Worm (Caenorhabditis elegans) whole organism, young adult: ENCODE measurements around the gene pck-3.
A peak's percentile ranks its signal among the peaks of the same experiment; 100 is the strongest.

Source experiments
- C06A6.2 ChIP-seq: fragments of 200-800 bp; sonication (Bioruptor generic); conservative IDR thresholded peaks from 2 replicates; pipeline ENCODE4 v1.3.6; 2022; ENCODE audit warnings: missing genetic modification characterization, missing compliant biosample characterization
- F57A8.1 ChIP-seq: fragments of 200-800 bp; sonication (Bioruptor generic); optimal IDR thresholded peaks from 2 replicates; lab custom pipeline; 2018; ENCODE audit warnings: mild to moderate bottlenecking, missing genetic modification characterization, moderate library complexity, missing compliant biosample characterization
- F57C9.4 ChIP-seq: sonication (generic microtip); optimal IDR thresholded peaks from 2 replicates; lab custom pipeline; 2017; ENCODE audit warnings: mild to moderate bottlenecking, missing genetic modification characterization, missing compliant biosample characterization
- K11D2.4 ChIP-seq: fragments of 200-800 bp; sonication (Bioruptor generic); IDR thresholded peaks from 2 replicates; pipeline ENCODE4 v1.3.6; 2022; ENCODE audit warnings: missing genetic modification reagents, missing genetic modification characterization, missing compliant biosample characterization
- T07F8.4 ChIP-seq: sonication (generic microtip); optimal IDR thresholded peaks from 2 replicates; lab custom pipeline; 2016; ENCODE audit warnings: mild to moderate bottlenecking, missing genetic modification characterization, moderate library complexity, missing compliant biosample characterization
- Y53F4B.3 ChIP-seq: fragments of 200-800 bp; sonication (Bioruptor generic); IDR thresholded peaks from 2 replicates; pipeline ENCODE4 v1.3.6; 2022; ENCODE audit warnings: missing genetic modification reagents, missing genetic modification characterization, missing compliant biosample characterization
- Y67H2A.10 ChIP-seq: fragments of 200-800 bp; sonication (Bioruptor generic); conservative IDR thresholded peaks from 2 replicates; pipeline ENCODE4 v1.3.6; 2022; ENCODE audit warnings: missing genetic modification reagents, missing genetic modification characterization, missing compliant biosample characterization
- aptf-3 ChIP-seq: fragments of 200-800 bp; sonication (Bioruptor generic); IDR thresholded peaks from 2 replicates; pipeline ENCODE4 v1.3.6; 2022; ENCODE audit warnings: missing genetic modification characterization, missing compliant biosample characterization
- atf-7 ChIP-seq: sonication (generic microtip); optimal IDR thresholded peaks from 2 replicates; lab custom pipeline; 2017; ENCODE audit warnings: mild to moderate bottlenecking, missing genetic modification characterization, missing compliant biosample characterization
- athp-1 ChIP-seq: sonication (generic microtip); optimal IDR thresholded peaks from 2 replicates; lab custom pipeline; 2017; ENCODE audit warnings: mild to moderate bottlenecking, missing genetic modification characterization, missing compliant biosample characterization
- attf-3 ChIP-seq: fragments of 200-800 bp; sonication (Bioruptor generic); conservative IDR thresholded peaks from 2 replicates; pipeline ENCODE4 v1.3.6; 2022; ENCODE audit warnings: missing genetic modification reagents, missing genetic modification characterization, missing compliant biosample characterization
- ceh-27 ChIP-seq: fragments of 200-800 bp; sonication (Bioruptor generic); optimal IDR thresholded peaks from 2 replicates; lab custom pipeline; 2018; ENCODE audit warnings: mild to moderate bottlenecking, missing genetic modification characterization, moderate library complexity, missing compliant biosample characterization
- ceh-40 ChIP-seq: fragments of 200-800 bp; sonication (Bioruptor generic); IDR thresholded peaks from 2 replicates; pipeline ENCODE4 v1.3.6; 2022; ENCODE audit warnings: missing genetic modification characterization, missing compliant biosample characterization
- ceh-58 ChIP-seq: fragments of 200-800 bp; sonication (Bioruptor generic); IDR thresholded peaks from 2 replicates; pipeline ENCODE4 v1.3.6; 2022; ENCODE audit warnings: missing genetic modification characterization, missing compliant biosample characterization
- ceh-91 ChIP-seq: fragments of 200-800 bp; sonication (Bioruptor generic); IDR thresholded peaks from 2 replicates; pipeline ENCODE4 v1.3.6; 2022; ENCODE audit warnings: missing genetic modification reagents, missing genetic modification characterization, missing compliant biosample characterization
- dox-1 ChIP-seq: fragments of 200-800 bp; sonication (Bioruptor generic); IDR thresholded peaks from 2 replicates; pipeline ENCODE4 v1.3.6; 2022; ENCODE audit warnings: missing genetic modification reagents, missing genetic modification characterization, missing compliant biosample characterization
- fkh-3 ChIP-seq: sonication (generic microtip); optimal IDR thresholded peaks from 2 replicates; lab custom pipeline; 2016; ENCODE audit warnings: mild to moderate bottlenecking, missing genetic modification characterization, missing compliant biosample characterization
- him-1 ChIP-seq: sonication (generic microtip); optimal IDR thresholded peaks from 2 replicates; lab custom pipeline; 2016; ENCODE audit warnings: missing genotype, missing genetic modification reagents, missing genetic modification characterization, missing compliant biosample characterization
- hrde-1 ChIP-seq: sonication (generic microtip); optimal IDR thresholded peaks from 2 replicates; lab custom pipeline; 2016; ENCODE audit warnings: missing genetic modification characterization, mild to moderate bottlenecking, missing compliant biosample characterization, moderate library complexity, missing genotype, missing genetic modification reagents, borderline replicate concordance
- let-607 ChIP-seq, 2 experiments: fragments of 200-800 bp in 1 of 2; sonication (Bioruptor generic) in 1 of 2; sonication (generic microtip) in 1 of 2; optimal IDR thresholded peaks; 2 replicates each; lab custom pipeline; 2016 to 2018; ENCODE audit warnings: mild to moderate bottlenecking in 2 of 2, missing compliant biosample characterization in 2 of 2, missing genetic modification characterization in 2 of 2, moderate library complexity in 2 of 2, missing genotype in 1 of 2
- lin-26 ChIP-seq: fragments of 200-800 bp; sonication (Bioruptor generic); IDR thresholded peaks from 2 replicates; pipeline ENCODE4 v1.3.6; 2022; ENCODE audit warnings: missing genetic modification reagents, missing genetic modification characterization, missing compliant biosample characterization
- lin-35 ChIP-seq, 3 experiments: fragments of 150-350 bp in 2 of 3; sonication (generic microtip) in 1 of 3; optimal IDR thresholded peaks; 2 replicates each; lab custom pipeline; 2014 to 2018; ENCODE audit warnings: missing biosample characterization in 3 of 3, missing genetic modification characterization in 3 of 3, missing genetic modification reagents in 3 of 3
- lin-40 ChIP-seq: sonication (generic microtip); optimal IDR thresholded peaks from 2 replicates; lab custom pipeline; 2016; ENCODE audit warnings: missing genetic modification characterization, mild to moderate bottlenecking, missing compliant biosample characterization, missing genotype, missing genetic modification reagents
- lir-1 ChIP-seq: fragments of 200-800 bp; sonication (Bioruptor generic); conservative IDR thresholded peaks from 2 replicates; pipeline ENCODE4 v1.3.6; 2022; ENCODE audit warnings: missing genetic modification reagents, missing genetic modification characterization, missing compliant biosample characterization
- lsy-27 ChIP-seq: sonication (generic microtip); optimal IDR thresholded peaks from 2 replicates; lab custom pipeline; 2017; ENCODE audit warnings: missing genetic modification characterization, mild to moderate bottlenecking, missing compliant biosample characterization, antibody characterized with exemption, missing genotype, borderline replicate concordance; ENCODE audit not compliant: insufficient read depth
- madf-10 ChIP-seq: sonication (generic microtip); optimal IDR thresholded peaks from 2 replicates; lab custom pipeline; 2016; ENCODE audit warnings: mild to moderate bottlenecking, missing genetic modification characterization, missing compliant biosample characterization
- madf-3 ChIP-seq: fragments of 200-800 bp; sonication (Bioruptor generic); IDR thresholded peaks from 2 replicates; pipeline ENCODE4 v1.3.6; 2022; ENCODE audit warnings: missing genetic modification reagents, missing genetic modification characterization, missing compliant biosample characterization
- madf-6 ChIP-seq: fragments of 200-800 bp; sonication (Bioruptor generic); IDR thresholded peaks from 2 replicates; pipeline ENCODE4 v1.3.6; 2022; ENCODE audit warnings: missing genetic modification reagents, missing genetic modification characterization, missing compliant biosample characterization
- mes-4 ChIP-seq: sonication (generic microtip); optimal IDR thresholded peaks from 2 replicates; lab custom pipeline; 2016; ENCODE audit warnings: missing genotype, missing genetic modification characterization, missing compliant biosample characterization
- mxl-1 ChIP-seq: sonication (generic microtip); optimal IDR thresholded peaks from 2 replicates; lab custom pipeline; 2016; ENCODE audit warnings: missing genetic modification characterization, missing compliant biosample characterization
- nfya-2 ChIP-seq: fragments of 200-800 bp; sonication (Bioruptor generic); IDR thresholded peaks from 2 replicates; pipeline ENCODE4 v1.3.6; 2022; ENCODE audit warnings: missing genetic modification reagents, missing genetic modification characterization, missing compliant biosample characterization
- nhr-120 ChIP-seq: fragments of 200-800 bp; sonication (Bioruptor generic); IDR thresholded peaks from 2 replicates; pipeline ENCODE4 v1.3.6; 2022; ENCODE audit warnings: missing genetic modification characterization, missing compliant biosample characterization
- nhr-27 ChIP-seq: fragments of 200-800 bp; sonication (Bioruptor generic); optimal IDR thresholded peaks from 2 replicates; lab custom pipeline; 2018; ENCODE audit warnings: mild to moderate bottlenecking, missing genetic modification characterization, moderate library complexity, missing compliant biosample characterization
- pha-4 ChIP-seq: fragments of 150-350 bp; sonication (generic microtip); optimal IDR thresholded peaks from 2 replicates; lab custom pipeline; 2014; ENCODE audit warnings: missing biosample characterization, missing genetic modification reagents, missing genetic modification characterization
- rcor-1 ChIP-seq: fragments of 200-800 bp; sonication (Bioruptor generic); IDR thresholded peaks from 2 replicates; pipeline ENCODE4 v1.3.6; 2022; ENCODE audit warnings: missing genetic modification reagents, missing genetic modification characterization, missing compliant biosample characterization
- repo-1 ChIP-seq: sonication (generic microtip); optimal IDR thresholded peaks from 2 replicates; lab custom pipeline; 2017; ENCODE audit warnings: mild to moderate bottlenecking, missing genetic modification characterization, missing compliant biosample characterization
- rpc-1 ChIP-seq, 2 experiments: fragments of 150-350 bp in 1 of 2; sonication (generic microtip) in 1 of 2; optimal IDR thresholded peaks; 2 replicates each; lab custom pipeline; 2014 to 2018; ENCODE audit warnings: missing biosample characterization in 1 of 2, missing genetic modification characterization in 1 of 2, missing genetic modification reagents in 1 of 2, missing genotype in 1 of 2
- sea-2 ChIP-seq: fragments of 200-800 bp; sonication (Bioruptor generic); IDR thresholded peaks from 2 replicates; pipeline ENCODE4 v1.3.6; 2022; ENCODE audit warnings: missing genetic modification characterization, missing compliant biosample characterization
- snpc-1.1 ChIP-seq: sonication (generic microtip); optimal IDR thresholded peaks from 2 replicates; lab custom pipeline; 2017; ENCODE audit warnings: missing genetic modification characterization, mild to moderate bottlenecking, missing compliant biosample characterization, antibody characterized with exemption, moderate library complexity, missing genotype, missing genetic modification reagents; ENCODE audit not compliant: insufficient read depth
- snpc-4 ChIP-seq, 5 experiments: fragments of 150-350 bp in 1 of 5; sonication (generic microtip) in 4 of 5; optimal IDR thresholded peaks; 2 replicates each; lab custom pipeline; 2014 to 2018; ENCODE audit warnings: missing genetic modification characterization in 5 of 5, missing biosample characterization in 3 of 5, antibody characterized with exemption in 2 of 5, mild to moderate bottlenecking in 2 of 5, missing compliant biosample characterization in 2 of 5, missing genotype in 2 of 5, moderate library complexity in 2 of 5, missing genetic modification reagents in 1 of 5
- tbp1 ChIP-seq: fragments of 200-800 bp; sonication (Bioruptor generic); optimal IDR thresholded peaks from 2 replicates; lab custom pipeline; 2018; ENCODE audit warnings: mild to moderate bottlenecking, missing genetic modification characterization, missing compliant biosample characterization
- unc-130 ChIP-seq: sonication (generic microtip); optimal IDR thresholded peaks from 2 replicates; lab custom pipeline; 2016; ENCODE audit warnings: missing genetic modification reagents, missing genetic modification characterization, missing compliant biosample characterization
- unc-62 ChIP-seq: fragments of 150-350 bp; optimal IDR thresholded peaks from 2 replicates; lab custom pipeline; 2014; ENCODE audit warnings: missing biosample characterization, missing genetic modification reagents, missing genetic modification characterization
- zfh-2 ChIP-seq: fragments of 200-800 bp; sonication (Bioruptor generic); conservative IDR thresholded peaks from 2 replicates; pipeline ENCODE4 v1.3.6; 2022; ENCODE audit warnings: missing genetic modification reagents, missing genetic modification characterization, missing compliant biosample characterization
- ztf-28 ChIP-seq: fragments of 200-800 bp; sonication (Bioruptor generic); IDR thresholded peaks from 2 replicates; pipeline ENCODE4 v1.3.6; 2022; ENCODE audit warnings: missing genetic modification reagents, missing genetic modification characterization, missing compliant biosample characterization
- ztf-3 ChIP-seq: fragments of 200-800 bp; sonication (Bioruptor generic); optimal IDR thresholded peaks from 2 replicates; lab custom pipeline; 2018; ENCODE audit warnings: mild to moderate bottlenecking, missing genetic modification characterization, missing compliant biosample characterization
- ztf-6 ChIP-seq: fragments of 200-800 bp; sonication (Bioruptor generic); IDR thresholded peaks from 2 replicates; pipeline ENCODE4 v1.3.6; 2022; ENCODE audit warnings: missing genetic modification reagents, missing genetic modification characterization, missing compliant biosample characterization

The pck-3 gene

ce11 chrIV:5947555-5948151 is 51.2 kb downstream of the pck-3 start, which contains the start of gene rps-25 (continued):
- TF ChIP-seq madf-10 (no peak), atf-7 (tag; lab: Kevin White, UChicago) (no peak), F57A8.1 (GFP tag; lab: Kevin White, UChicago) (no peak), ceh-91 (GFP tag; lab: Robert Waterston, UW) (0 out of 2 replicates have a peak, but pooled peaks have one; percentile 21), him-1 (tag; lab: Kevin White, UChicago) (no peak), nfya-2 (GFP tag; lab: Robert Waterston, UW) (no peak), nhr-120 (no peak), dox-1 (GFP tag; lab: Robert Waterston, UW) (no peak), lsy-27 (tag; lab: Kevin White, UChicago) (no peak), pha-4 (tag; lab: Kevin White, UChicago) (no peak), repo-1 (tag; lab: Kevin White, UChicago) (no peak), let-607 (tag; optimal IDR thresholded peaks at IDR 0.05; lab: Kevin White, UChicago) (no peak), lin-35 (GFP tag; optimal IDR thresholded peaks at IDR 0.05; lab: Kevin White, UChicago) (peak in 1 of 3 experiments; percentile 14), rcor-1 (peak; percentile 37; the same call in 1 of the 2 replicates), zfh-2 (no peak), rpc-1 (optimal IDR thresholded peaks at IDR 0.05; lab: Kevin White, UChicago) (no peak), rpc-1 (tag; optimal IDR thresholded peaks at IDR 0.05; lab: Kevin White, UChicago) (no peak), snpc-1.1 (tag; lab: Kevin White, UChicago) (peak; percentile 83), unc-130 (GFP tag; lab: Kevin White, UChicago) (no peak), attf-3 (peak; percentile 42; the same call in 1 of the 2 replicates), ceh-27 (no peak), unc-62 (GFP tag; lab: Kevin White, UChicago) (no peak), T07F8.4 (tag; lab: Kevin White, UChicago) (no peak), madf-3 (0 out of 2 replicates have a peak, but pooled peaks have one; percentile 40), nhr-27 (tag; lab: Kevin White, UChicago) (no peak), snpc-4 (GFP tag; optimal IDR thresholded peaks at IDR 0.05; lab: Kevin White, UChicago) (peak; percentile 76), snpc-4 (tag; optimal IDR thresholded peaks at IDR 0.05; lab: Kevin White, UChicago) (peak in 3 of 4 experiments; percentile 79 to 94 (median 90)), mes-4 (tag; lab: Kevin White, UChicago) (no peak), ztf-28 (GFP tag; lab: Robert Waterston, UW) (no peak), hrde-1 (tag; lab: Kevin White, UChicago) (no peak), ceh-58 (GFP tag; lab: Robert Waterston, UW) (no peak), K11D2.4 (GFP tag; lab: Robert Waterston, UW) (no peak), C06A6.2 (GFP tag; lab: Robert Waterston, UW) (no peak), madf-6 (GFP tag; lab: Robert Waterston, UW) (no peak), F57C9.4 (no peak), tbp1 (GFP tag; lab: Kevin White, UChicago) (peak; percentile 66), lin-26 (no peak), fkh-3 (tag; lab: Kevin White, UChicago) (no peak), athp-1 (tag; lab: Kevin White, UChicago) (no peak), Y53F4B.3 (no peak), ztf-3 (GFP tag; lab: Kevin White, UChicago) (no peak), sea-2 (GFP tag; lab: Robert Waterston, UW) (no peak), lin-40 (tag; lab: Kevin White, UChicago) (no peak), ztf-6 (GFP tag; lab: Robert Waterston, UW) (no peak), aptf-3 (no peak), Y67H2A.10 (GFP tag; lab: Robert Waterston, UW) (no peak), ceh-40 (GFP tag; lab: Robert Waterston, UW) (no peak), lir-1 (GFP tag; lab: Robert Waterston, UW) (no peak), mxl-1 (no peak)
